Worm (Caenorhabditis elegans): ENCODE results near the gene lgc-41.

Gene lgc-41

ce11 chrX:10422714-10423113 lies 31.3 kb upstream of the lgc-41 start:
- TF ChIP-seq ztf-11 (tag; optimal IDR thresholded peaks at IDR 0.05) (no peak), elt-1 (tag; optimal IDR thresholded peaks at IDR 0.05; ENCODE audit: borderline replicate concordance, insufficient read depth) (no peak), pha-4 (tag; optimal IDR thresholded peaks at IDR 0.05) (no peak), ceh-43 (GFP tag; optimal IDR thresholded peaks at IDR 0.05) (no peak), ces-1 (GFP tag; optimal IDR thresholded peaks at IDR 0.05) (no peak), nhr-237 (tag; optimal IDR thresholded peaks at IDR 0.05) (no peak), unc-39 (tag; optimal IDR thresholded peaks at IDR 0.05) (no peak), zip-8 (tag; optimal IDR thresholded peaks at IDR 0.05) (no peak), sptf-1 (tag; optimal IDR thresholded peaks at IDR 0.05) (no peak), unc-62 (GFP tag; optimal IDR thresholded peaks at IDR 0.05) (no peak), nhr-12 (tag; optimal IDR thresholded peaks at IDR 0.05) (no peak), hlh-1 (tag; optimal IDR thresholded peaks at IDR 0.05) (no peak), ceh-39 (tag; optimal IDR thresholded peaks at IDR 0.05) (no peak), cnd-1 (tag; optimal IDR thresholded peaks at IDR 0.05) (no peak), bed-3 (GFP tag; optimal IDR thresholded peaks at IDR 0.05) (no peak), M03D4.4 (tag; optimal IDR thresholded peaks at IDR 0.05) (no peak), mab-5 (tag; optimal IDR thresholded peaks at IDR 0.05) (no peak), drap-1 (GFP tag; optimal IDR thresholded peaks at IDR 0.05) (no peak), nhr-28 (tag; optimal IDR thresholded peaks at IDR 0.05) (no peak), flh-1 (GFP tag; optimal IDR thresholded peaks at IDR 0.05) (no peak)

- TF ChIP-seq unc-120 (tag; optimal IDR thresholded peaks at IDR 0.05; ENCODE audit: poor library complexity, severe bottlenecking) (no peak), lin-32 (GFP tag; optimal IDR thresholded peaks at IDR 0.05) (peak; percentile 72), ceh-43 (GFP tag; optimal IDR thresholded peaks at IDR 0.05) (no peak), ces-1 (GFP tag; optimal IDR thresholded peaks at IDR 0.05) (no peak), sptf-1 (tag; optimal IDR thresholded peaks at IDR 0.05) (no peak), unc-39 (tag; optimal IDR thresholded peaks at IDR 0.05) (no peak), tbx-8 (GFP tag; optimal IDR thresholded peaks at IDR 0.05) (no peak), drap-1 (GFP tag; optimal IDR thresholded peaks at IDR 0.05) (no peak), elt-3 (tag; optimal IDR thresholded peaks at IDR 0.05) (no peak), cnd-1 (tag; optimal IDR thresholded peaks at IDR 0.05) (peak; percentile 73), mls-2 (tag; optimal IDR thresholded peaks at IDR 0.05) (no peak), ztf-11 (tag; optimal IDR thresholded peaks at IDR 0.05) (no peak)
Measured at ce11 chrX:10424744-10425143, 29.3 kb upstream of the lgc-41 start.

ce11 chrX:10428109-10428508 lies 26.0 kb upstream of the lgc-41 start:
- TF ChIP-seq sptf-1 (tag; optimal IDR thresholded peaks at IDR 0.05) = no peak
- no peak for TF ChIP-seq elt-3 (tag; optimal IDR thresholded peaks at IDR 0.05)
- no peak for TF ChIP-seq mab-5 (tag; optimal IDR thresholded peaks at IDR 0.05)
- TF ChIP-seq cnd-1 (tag; optimal IDR thresholded peaks at IDR 0.05) = no peak
- TF ChIP-seq nhr-12 (tag; optimal IDR thresholded peaks at IDR 0.05) = no peak
- no peak for TF ChIP-seq tbx-8 (GFP tag; optimal IDR thresholded peaks at IDR 0.05)
- TF ChIP-seq mep-1 (tag; optimal IDR thresholded peaks at IDR 0.05) = no peak
- TF ChIP-seq drap-1 (GFP tag; optimal IDR thresholded peaks at IDR 0.05) = no peak
- TF ChIP-seq lin-32 (GFP tag; optimal IDR thresholded peaks at IDR 0.05) = no peak

- no peak for TF ChIP-seq sptf-1 (tag; optimal IDR thresholded peaks at IDR 0.05)
- no peak for TF ChIP-seq drap-1 (GFP tag; optimal IDR thresholded peaks at IDR 0.05)
- TF ChIP-seq tbx-8 (GFP tag; optimal IDR thresholded peaks at IDR 0.05) = no peak
- TF ChIP-seq ztf-11 (tag; optimal IDR thresholded peaks at IDR 0.05) = no peak
- TF ChIP-seq mls-2 (tag; optimal IDR thresholded peaks at IDR 0.05) = no peak
- TF ChIP-seq unc-62 (GFP tag; optimal IDR thresholded peaks at IDR 0.05) = no peak
- TF ChIP-seq snpc-4 (tag; optimal IDR thresholded peaks at IDR 0.05) = no peak
- TF ChIP-seq mab-5 (tag; optimal IDR thresholded peaks at IDR 0.05) = no peak
Measured at ce11 chrX:10428557-10428956, 25.5 kb upstream of the lgc-41 start, which contains the start of gene mig-15. TSS of gene mig-15 (minus strand) at chrX:10428657.

ce11 chrX:10429203-10429602 lies 24.9 kb upstream of the lgc-41 start:
- no peak for TF ChIP-seq tbx-8 (GFP tag; optimal IDR thresholded peaks at IDR 0.05)
- TF ChIP-seq elt-3 (tag; optimal IDR thresholded peaks at IDR 0.05) = no peak
- no peak for TF ChIP-seq unc-39 (tag; optimal IDR thresholded peaks at IDR 0.05)
- TF ChIP-seq nhr-237 (tag; optimal IDR thresholded peaks at IDR 0.05) = no peak
- peak; percentile 70 for TF ChIP-seq ham-2 (GFP tag; optimal IDR thresholded peaks at IDR 0.05)
- no peak for TF ChIP-seq pha-4 (tag; optimal IDR thresholded peaks at IDR 0.05)
- TF ChIP-seq flh-1 (GFP tag; optimal IDR thresholded peaks at IDR 0.05) = no peak
- peak; percentile 16 for TF ChIP-seq blmp-1 (tag; optimal IDR thresholded peaks at IDR 0.05)

- TF ChIP-seq mls-2 (tag; optimal IDR thresholded peaks at IDR 0.05) = no peak
- TF ChIP-seq nhr-76 (tag; optimal IDR thresholded peaks at IDR 0.05) = no peak
- peak; percentile 56 for TF ChIP-seq elt-1 (tag; optimal IDR thresholded peaks at IDR 0.05; ENCODE audit: borderline replicate concordance, insufficient read depth)
- TF ChIP-seq zip-8 (tag; optimal IDR thresholded peaks at IDR 0.05) = no peak
Measured at ce11 chrX:10430866-10431265, 23.2 kb upstream of the lgc-41 start.

Measured in whole organism, mixed stage, embryonic.